Worm (Caenorhabditis elegans): ENCODE data around the gene srv-15.

DNA sequence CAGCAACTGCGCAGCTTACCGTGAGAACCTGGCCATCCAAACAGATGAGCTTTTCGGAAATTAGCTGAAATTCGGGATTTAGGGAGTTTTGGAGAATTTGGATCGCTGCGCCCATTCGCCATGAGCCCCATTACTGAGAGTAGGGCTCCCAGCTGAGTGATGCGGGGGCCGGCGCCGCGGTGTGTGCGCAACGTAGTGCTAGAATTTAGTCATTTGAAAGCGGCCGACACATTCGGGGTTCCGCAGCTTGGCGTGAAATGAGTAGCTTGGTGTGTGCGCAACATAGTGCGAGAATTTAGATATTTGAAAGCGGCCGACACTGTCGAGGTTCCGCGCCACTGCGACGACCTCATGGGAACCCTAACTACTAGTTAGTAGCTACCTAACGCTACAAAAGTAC, 34.4 kb downstream of the srv-15 start:
- TF ChIP-seq nhr-237 (tag; optimal IDR thresholded peaks at IDR 0.05): no peak
- no peak for TF ChIP-seq hlh-1 (tag; optimal IDR thresholded peaks at IDR 0.05)
- TF ChIP-seq ces-1 (GFP tag; optimal IDR thresholded peaks at IDR 0.05): no peak
- TF ChIP-seq unc-39 (tag; optimal IDR thresholded peaks at IDR 0.05): no peak
- TF ChIP-seq blmp-1 (tag; optimal IDR thresholded peaks at IDR 0.05): no peak
- TF ChIP-seq cnd-1 (tag; optimal IDR thresholded peaks at IDR 0.05): no peak
- no peak for TF ChIP-seq snpc-4 (tag; optimal IDR thresholded peaks at IDR 0.05)

Data from whole organism, mixed stage, embryonic.